Fruit fly (Drosophila melanogaster) whole organism, embryonic: ENCODE results near the gene CG10512.

Experiments
- Awh ChIP-seq: fragments of 200-800 bp; sonication (Bioruptor generic); IDR thresholded peaks from 2 replicates; pipeline ENCODE4, ENCODE4 v1.3.6; 2022; ENCODE audit warnings: missing biosample characterization, missing genetic modification characterization
- CG1024 ChIP-seq: fragments of 200-800 bp; sonication (Bioruptor generic); IDR thresholded peaks from 2 replicates; pipeline ENCODE4 v1.3.6; 2022; ENCODE audit warnings: missing biosample characterization, missing genetic modification characterization
- CG10543 ChIP-seq: fragments of 200-800 bp; sonication (Bioruptor generic); optimal IDR thresholded peaks from 3 replicates; lab custom pipeline; 2017; ENCODE audit warnings: missing biosample characterization, mild to moderate bottlenecking, missing genetic modification characterization, moderate library complexity
- CG11085 ChIP-seq: fragments of 200-800 bp; sonication (Bioruptor generic); IDR thresholded peaks from 2 replicates; pipeline ENCODE4 v1.3.6; 2022; ENCODE audit warnings: missing biosample characterization, missing genetic modification characterization
- CG11695 ChIP-seq: fragments of 200-800 bp; sonication (Bioruptor generic); IDR thresholded peaks from 3 replicates; pipeline ENCODE4 v1.3.6; 2022; ENCODE audit warnings: missing biosample characterization, missing genetic modification characterization
- CG11696 ChIP-seq: fragments of 200-800 bp; sonication (Bioruptor generic); IDR thresholded peaks from 2 replicates; pipeline ENCODE4 v1.3.6; 2022; ENCODE audit warnings: missing biosample characterization, missing genetic modification characterization
- CG12391 ChIP-seq: fragments of 200-800 bp; sonication (Bioruptor generic); optimal IDR thresholded peaks from 3 replicates; lab custom pipeline; 2018; ENCODE audit warnings: missing biosample characterization, mild to moderate bottlenecking, missing genetic modification characterization, moderate library complexity
- CG12769 ChIP-seq: fragments of 200-800 bp; sonication (Bioruptor generic); optimal IDR thresholded peaks from 2 replicates; lab custom pipeline; 2019; ENCODE audit warnings: missing biosample characterization, mild to moderate bottlenecking, missing genetic modification characterization, moderate library complexity
- CG14014 ChIP-seq: fragments of 200-800 bp; sonication (Bioruptor generic); IDR thresholded peaks from 2 replicates; pipeline ENCODE4 v1.3.6; 2022; ENCODE audit warnings: missing biosample characterization, missing genetic modification characterization
- CG14965 ChIP-seq: fragments of 200-800 bp; sonication (Bioruptor generic); optimal IDR thresholded peaks from 2 replicates; lab custom pipeline; 2016; ENCODE audit warnings: missing biosample characterization, missing genetic modification characterization, borderline replicate concordance
- CG16863 ChIP-seq: fragments of 200-800 bp; sonication (Bioruptor generic); optimal IDR thresholded peaks from 3 replicates; lab custom pipeline; 2016; ENCODE audit warnings: missing biosample characterization, missing genetic modification characterization
- CG17612 ChIP-seq: fragments of 200-800 bp; sonication (Bioruptor generic); IDR thresholded peaks from 2 replicates; pipeline ENCODE4 v1.3.6; 2022; ENCODE audit warnings: missing biosample characterization, missing genetic modification characterization
- CG18262 ChIP-seq: fragments of 200-800 bp; optimal IDR thresholded peaks from 3 replicates; lab custom pipeline; 2019; ENCODE audit warnings: missing biosample characterization, mild to moderate bottlenecking, missing genetic modification characterization, moderate library complexity
- CG2889 ChIP-seq: fragments of 200-800 bp; sonication (Bioruptor generic); IDR thresholded peaks from 3 replicates; pipeline ENCODE4 v1.3.6; 2022; ENCODE audit warnings: missing biosample characterization, missing genetic modification characterization
- CG4282 ChIP-seq: fragments of 200-800 bp; sonication (Bioruptor generic); optimal IDR thresholded peaks from 2 replicates; lab custom pipeline; 2016; ENCODE audit warnings: missing biosample characterization, missing genetic modification characterization
- CG4854 ChIP-seq: fragments of 200-800 bp; sonication (Bioruptor generic); optimal IDR thresholded peaks from 2 replicates; lab custom pipeline; 2016; ENCODE audit warnings: missing biosample characterization, missing genetic modification characterization, inconsistent platforms
- CG7987 ChIP-seq: fragments of 200-800 bp; sonication (Bioruptor generic); optimal IDR thresholded peaks from 2 replicates; lab custom pipeline; 2018; ENCODE audit warnings: missing biosample characterization, mild to moderate bottlenecking, missing genetic modification characterization, moderate library complexity
- CG8290 ChIP-seq, 3 experiments: fragments of 200-800 bp; sonication (Bioruptor generic); optimal IDR thresholded peaks; 2 replicates each; lab custom pipeline; 2016 to 2019; ENCODE audit warnings: missing biosample characterization in 3 of 3, missing genetic modification characterization in 3 of 3, mild to moderate bottlenecking in 2 of 3, moderate library complexity in 1 of 3
- CG8388 ChIP-seq: fragments of 200-800 bp; sonication (Bioruptor generic); optimal IDR thresholded peaks from 2 replicates; lab custom pipeline; 2019; ENCODE audit warnings: missing biosample characterization, mild to moderate bottlenecking, missing genetic modification characterization, moderate library complexity
- CG9932 ChIP-seq: fragments of 200-800 bp; sonication (Bioruptor generic); IDR thresholded peaks from 2 replicates; pipeline ENCODE4 v1.3.6; 2022; ENCODE audit warnings: missing biosample characterization, missing genetic modification characterization
- Drgx ChIP-seq: fragments of 200-800 bp; sonication (Bioruptor generic); IDR thresholded peaks from 2 replicates; pipeline ENCODE4 v1.3.6; 2022; ENCODE audit warnings: missing biosample characterization, missing genetic modification characterization
- H15 ChIP-seq: fragments of 200-800 bp; sonication (Bioruptor generic); IDR thresholded peaks from 3 replicates; pipeline ENCODE4 v1.3.6; 2022; ENCODE audit warnings: missing biosample characterization, missing genetic modification characterization
- H2.0 ChIP-seq: fragments of 200-800 bp; sonication (Bioruptor generic); IDR thresholded peaks from 2 replicates; pipeline ENCODE4 v1.3.6; 2022; ENCODE audit warnings: missing biosample characterization, missing genetic modification characterization
- HHEX ChIP-seq: fragments of 200-800 bp; sonication (Bioruptor generic); optimal IDR thresholded peaks from 3 replicates; lab custom pipeline; 2017; ENCODE audit warnings: missing biosample characterization, mild to moderate bottlenecking, missing genetic modification characterization, missing genetic modification reagents
- HLH3B ChIP-seq: fragments of 200-800 bp; sonication (Bioruptor generic); IDR thresholded peaks from 2 replicates; pipeline ENCODE4 v1.3.6; 2022; ENCODE audit warnings: missing biosample characterization, missing genetic modification characterization
- HLH4C ChIP-seq: fragments of 200-800 bp; sonication (Bioruptor generic); IDR thresholded peaks from 3 replicates; pipeline ENCODE4 v1.3.6; 2022; ENCODE audit warnings: missing biosample characterization, missing genetic modification characterization; ENCODE audit not compliant: partially characterized antibody
- Hr51 ChIP-seq, 2 experiments: fragments of 200-800 bp; sonication (Bioruptor generic); optimal IDR thresholded peaks; 2 replicates in 1 of 2; 3 replicates in 1 of 2; lab custom pipeline; 2016 to 2018; ENCODE audit warnings: missing biosample characterization in 2 of 2, missing genetic modification characterization in 2 of 2, mild to moderate bottlenecking in 1 of 2, moderate library complexity in 1 of 2
- MBD-R2 ChIP-seq: fragments of 200-800 bp; sonication (Bioruptor generic); IDR thresholded peaks from 2 replicates; pipeline ENCODE4 v1.3.6; 2022; ENCODE audit warnings: missing biosample characterization, missing genetic modification characterization
- Med ChIP-seq: fragments of 200-800 bp; sonication (Bioruptor generic); peaks from one replicate; lab custom pipeline; 2016; ENCODE audit warnings: missing biosample characterization, missing genetic modification characterization, mild to moderate bottlenecking, inconsistent platforms, moderate library complexity
- Mrtf ChIP-seq: fragments of 200-800 bp; sonication (Bioruptor generic); IDR thresholded peaks from 3 replicates; pipeline ENCODE4 v1.3.6; 2022; ENCODE audit warnings: missing biosample characterization, missing genetic modification characterization
- NfI ChIP-seq: fragments of 200-800 bp; sonication (Bioruptor generic); optimal IDR thresholded peaks from 3 replicates; lab custom pipeline; 2018; ENCODE audit warnings: missing biosample characterization, mild to moderate bottlenecking, missing genetic modification characterization, moderate library complexity
- az2 ChIP-seq: fragments of 200-800 bp; sonication (Bioruptor generic); optimal IDR thresholded peaks from 3 replicates; lab custom pipeline; 2016; ENCODE audit warnings: missing biosample characterization, missing genetic modification characterization
- bsh ChIP-seq, 2 experiments: fragments of 200-800 bp; sonication (Bioruptor generic); optimal IDR thresholded peaks; 2 replicates each; lab custom pipeline; 2017 to 2018; ENCODE audit warnings: mild to moderate bottlenecking in 2 of 2, missing biosample characterization in 2 of 2, missing genetic modification characterization in 2 of 2, moderate library complexity in 1 of 2
- cad ChIP-seq: fragments of >200 bp; optimal IDR thresholded peaks from 2 replicates; lab custom pipeline; 2017; ENCODE audit warnings: missing biosample characterization, missing genetic modification characterization
- chinmo ChIP-seq: fragments of 200-800 bp; sonication (Bioruptor generic); IDR thresholded peaks from 4 replicates; pipeline ENCODE4 v1.3.6; 2022; ENCODE audit warnings: missing biosample characterization, missing genetic modification characterization; ENCODE audit not compliant: partially characterized antibody
- ci ChIP-seq: fragments of 200-800 bp; sonication (Bioruptor generic); IDR thresholded peaks from 3 replicates; pipeline ENCODE4 v1.3.6; 2022; ENCODE audit warnings: missing biosample characterization, missing genetic modification characterization
- dmrt99B ChIP-seq: fragments of 200-800 bp; sonication (Bioruptor generic); optimal IDR thresholded peaks from 2 replicates; lab custom pipeline; 2018; ENCODE audit warnings: missing biosample characterization, mild to moderate bottlenecking, missing genetic modification characterization, moderate library complexity
- gem ChIP-seq: fragments of 200-800 bp; sonication (Bioruptor generic); optimal IDR thresholded peaks from 2 replicates; lab custom pipeline; 2019; ENCODE audit warnings: missing biosample characterization, mild to moderate bottlenecking, missing genetic modification characterization, moderate library complexity
- ind ChIP-seq: fragments of 200-800 bp; sonication (Bioruptor generic); optimal IDR thresholded peaks from 3 replicates; lab custom pipeline; 2016; ENCODE audit warnings: missing biosample characterization, missing genetic modification characterization
- luna ChIP-seq: fragments of 200-800 bp; sonication (Bioruptor generic); optimal IDR thresholded peaks from 2 replicates; lab custom pipeline; 2016; ENCODE audit warnings: missing biosample characterization, missing genetic modification characterization
- nom ChIP-seq: fragments of 200-800 bp; sonication (Bioruptor generic); optimal IDR thresholded peaks from 2 replicates; lab custom pipeline; 2017; ENCODE audit warnings: missing biosample characterization, missing genetic modification characterization, mild to moderate bottlenecking, moderate library complexity, missing genetic modification reagents
- onecut ChIP-seq: fragments of 200-800 bp; sonication (Bioruptor generic); IDR thresholded peaks from 2 replicates; pipeline ENCODE4 v1.3.6; 2022; ENCODE audit warnings: missing biosample characterization, missing genetic modification characterization
- prd ChIP-seq, 3 experiments: fragments of >200 bp in 2 of 3; fragments of 200-800 bp in 1 of 3; sonication (Bioruptor generic) in 1 of 3; optimal IDR thresholded peaks in 2 of 3; IDR thresholded peaks in 1 of 3; 2 replicates in 2 of 3; 3 replicates in 1 of 3; pipeline versions ENCODE4 v1.3.6 to Lab custom; 2017 to 2022; ENCODE audit warnings: missing biosample characterization in 1 of 3, missing genetic modification characterization in 1 of 3
- ranshi ChIP-seq: fragments of 200-800 bp; sonication (Bioruptor generic); IDR thresholded peaks from 2 replicates; pipeline ENCODE4 v1.3.6; 2022; ENCODE audit warnings: missing biosample characterization, missing genetic modification characterization
- row ChIP-seq: fragments of 200-800 bp; sonication (Bioruptor generic); IDR thresholded peaks from 3 replicates; pipeline ENCODE4 v1.3.6; 2022; ENCODE audit warnings: missing biosample characterization, missing genetic modification characterization
- sens ChIP-seq: fragments of 200-800 bp; sonication (Bioruptor generic); peaks from one replicate; lab custom pipeline; 2016; ENCODE audit warnings: missing biosample characterization, missing genetic modification characterization
- stc ChIP-seq: fragments of 200-800 bp; sonication (Bioruptor generic); IDR thresholded peaks from 2 replicates; pipeline ENCODE4 v1.3.6; 2022; ENCODE audit warnings: missing biosample characterization, missing genetic modification characterization
- tin ChIP-seq: fragments of 200-800 bp; sonication (Bioruptor generic); optimal IDR thresholded peaks from 3 replicates; lab custom pipeline; 2016; ENCODE audit warnings: missing biosample characterization, missing genetic modification characterization
- tx ChIP-seq: fragments of 200-800 bp; sonication (Bioruptor generic); optimal IDR thresholded peaks from 2 replicates; lab custom pipeline; 2016; ENCODE audit warnings: missing biosample characterization, missing genetic modification characterization

CG10512 gene

DNA sequence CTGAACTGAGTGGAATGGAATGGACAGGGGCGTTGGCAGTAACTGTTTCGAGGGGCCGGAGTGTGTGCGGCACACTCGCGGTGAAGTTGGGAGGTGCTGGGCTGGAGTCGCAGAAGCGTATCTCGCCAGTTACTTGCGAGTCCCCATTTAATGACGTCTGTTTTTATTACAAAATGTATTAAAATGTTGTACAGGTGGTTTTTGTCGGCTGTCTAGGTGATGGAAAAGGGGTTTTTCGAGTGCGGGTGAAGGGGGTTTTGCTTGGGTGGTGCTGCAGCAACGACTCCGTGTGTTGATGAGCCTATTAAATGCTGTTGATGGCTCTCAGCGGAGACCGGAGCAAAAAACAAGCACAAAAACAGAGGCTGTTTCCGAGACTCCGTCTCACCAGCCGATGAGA, 48.7 kb downstream of the CG10512 start (continued):
- TF ChIP-seq Hr51 (GFP tag; optimal IDR thresholded peaks at IDR 0.05; lab: Kevin White, UChicago) (peak in 1 of 2 experiments; percentile 3), sens (GFP tag; lab: Kevin White, UChicago) (peak; percentile 73), ci (0 out of 3 replicates have a peak, but pooled peaks have one; percentile 41), ind (peak; percentile 14), CG12391 (peak; percentile 2), H2.0 (peak; percentile 38; the same call in 1 of the 2 replicates), CG11696 (GFP tag; lab: Robert Waterston, UW) (peak; percentile 83), Awh (GFP tag; lab: Robert Waterston, UW) (0 out of 2 replicates have a peak, but pooled peaks have one; percentile 9), Drgx (GFP tag; lab: Robert Waterston, UW) (peak; percentile 41), CG4854 (GFP tag; lab: Kevin White, UChicago) (no peak), CG9932 (GFP tag; lab: Robert Waterston, UW) (peak; percentile 46), CG8290 (GFP tag; optimal IDR thresholded peaks at IDR 0.05; lab: Kevin White, UChicago) (no peak), CG8290 (tag; optimal IDR thresholded peaks at IDR 0.05; lab: Kevin White, UChicago) (peak in 1 of 2 experiments; percentile 16), tx (GFP tag; lab: Kevin White, UChicago) (no peak), H15 (GFP tag; lab: Robert Waterston, UW) (no peak), CG4282 (no peak), dmrt99B (tag; lab: Kevin White, UChicago) (peak; percentile 20), az2 (peak; percentile 42), CG1024 (GFP tag; lab: Robert Waterston, UW) (no peak), CG11085 (GFP tag; lab: Robert Waterston, UW) (no peak), CG18262 (peak; percentile 12), prd (optimal IDR thresholded peaks at IDR 0.05; lab: Kevin White, UChicago) (no peak), prd (GFP tag; IDR thresholded peaks at IDR 0.05; lab: Robert Waterston, UW) (peak; percentile 43; the same call in 1 of the 3 replicates), cad (GFP tag; lab: Kevin White, UChicago) (no peak), bsh (GFP tag; optimal IDR thresholded peaks at IDR 0.05; lab: Kevin White, UChicago) (peak; percentile 18 to 42), stc (GFP tag; lab: Robert Waterston, UW) (no peak), luna (GFP tag; lab: Kevin White, UChicago) (no peak), nom (GFP tag; lab: Kevin White, UChicago) (peak; percentile 56), CG17612 (no peak), CG12769 (tag; lab: Kevin White, UChicago) (peak; percentile 12), Med (GFP tag; lab: Kevin White, UChicago) (peak; percentile 84), CG10543 (GFP tag; lab: Kevin White, UChicago) (peak; percentile 47), tin (GFP tag; lab: Kevin White, UChicago) (peak; percentile 31), gem (tag; lab: Kevin White, UChicago) (peak; percentile 27), CG14014 (GFP tag; lab: Robert Waterston, UW) (0 out of 2 replicates have a peak, but pooled peaks have one; percentile 20), Mrtf (0 out of 3 replicates have a peak, but pooled peaks have one; percentile 49), ranshi (0 out of 2 replicates have a peak, but pooled peaks have one; percentile 21), HHEX (GFP tag; lab: Kevin White, UChicago) (peak; percentile 18), CG14965 (GFP tag; lab: Kevin White, UChicago) (no peak), MBD-R2 (GFP tag; lab: Robert Waterston, UW) (0 out of 2 replicates have a peak, but pooled peaks have one; percentile 9), NfI (GFP tag; lab: Kevin White, UChicago) (peak; percentile 1), HLH4C (GFP tag; lab: Robert Waterston, UW) (no peak), HLH3B (GFP tag; lab: Robert Waterston, UW) (no peak), CG16863 (GFP tag; lab: Kevin White, UChicago) (peak; percentile 17), row (GFP tag; lab: Robert Waterston, UW) (peak; percentile 44; the same call in 2 of the 3 replicates), CG2889 (GFP tag; lab: Robert Waterston, UW) (0 out of 3 replicates have a peak, but pooled peaks have one; percentile 22), onecut (0 out of 2 replicates have a peak, but pooled peaks have one; percentile 7), CG11695 (0 out of 3 replicates have a peak, but pooled peaks have one; percentile 45), CG8388 (GFP tag; lab: Kevin White, UChicago) (peak; percentile 7), CG7987 (GFP tag; lab: Kevin White, UChicago) (no peak), chinmo (GFP tag; lab: Robert Waterston, UW) (0 out of 4 replicates have a peak, but pooled peaks have one; percentile 60)
